Worm (Caenorhabditis elegans) whole organism, mixed stage, embryonic: ENCODE data around the gene C05A2.4.

Experiments
- ceh-39 ChIP-seq: fragments of 150-350 bp; optimal IDR thresholded peaks from 2 replicates; lab custom pipeline; 2014; ENCODE audit warnings: missing biosample characterization, missing genetic modification characterization
- elt-1 ChIP-seq: sonication (generic microtip); optimal IDR thresholded peaks from 2 replicates; lab custom pipeline; 2017; ENCODE audit warnings: missing genetic modification characterization, mild to moderate bottlenecking, missing compliant biosample characterization, antibody characterized with exemption, moderate library complexity, borderline replicate concordance; ENCODE audit not compliant: insufficient read depth
- elt-3 ChIP-seq: fragments of 150-350 bp; optimal IDR thresholded peaks from 2 replicates; lab custom pipeline; 2014; ENCODE audit warnings: missing biosample characterization, missing genetic modification characterization
- lsy-2 ChIP-seq: fragments of 150-350 bp; optimal IDR thresholded peaks from 2 replicates; lab custom pipeline; 2014; ENCODE audit warnings: missing biosample characterization, missing genetic modification characterization
- nhr-12 ChIP-seq: fragments of 150-350 bp; optimal IDR thresholded peaks from 2 replicates; lab custom pipeline; 2014; ENCODE audit warnings: missing biosample characterization, missing genetic modification characterization
- nhr-237 ChIP-seq: fragments of 150-350 bp; optimal IDR thresholded peaks from 2 replicates; lab custom pipeline; 2014; ENCODE audit warnings: missing biosample characterization, missing genetic modification characterization
- nhr-28 ChIP-seq: fragments of 150-350 bp; optimal IDR thresholded peaks from 2 replicates; lab custom pipeline; 2014; ENCODE audit warnings: missing biosample characterization, missing genetic modification characterization
- pha-4 ChIP-seq: fragments of 150-350 bp; optimal IDR thresholded peaks from 2 replicates; lab custom pipeline; 2018; ENCODE audit warnings: missing biosample characterization, missing genetic modification reagents, missing genetic modification characterization
- snpc-4 ChIP-seq: fragments of 150-350 bp; optimal IDR thresholded peaks from 2 replicates; lab custom pipeline; 2014; ENCODE audit warnings: missing biosample characterization, missing genetic modification characterization
- sptf-1 ChIP-seq: sonication (generic microtip); optimal IDR thresholded peaks from 2 replicates; lab custom pipeline; 2017; ENCODE audit warnings: mild to moderate bottlenecking, missing genetic modification characterization, moderate library complexity, missing compliant biosample characterization
- unc-39 ChIP-seq: fragments of 150-350 bp; optimal IDR thresholded peaks from 2 replicates; lab custom pipeline; 2014; ENCODE audit warnings: missing biosample characterization, missing genetic modification characterization
- unc-62 ChIP-seq: fragments of 150-350 bp; optimal IDR thresholded peaks from 2 replicates; lab custom pipeline; 2014; ENCODE audit warnings: missing biosample characterization, missing genetic modification reagents, missing genetic modification characterization
- ztf-11 ChIP-seq: fragments of 150-350 bp; optimal IDR thresholded peaks from 2 replicates; lab custom pipeline; 2014; ENCODE audit warnings: missing biosample characterization, missing genetic modification characterization

DNA sequence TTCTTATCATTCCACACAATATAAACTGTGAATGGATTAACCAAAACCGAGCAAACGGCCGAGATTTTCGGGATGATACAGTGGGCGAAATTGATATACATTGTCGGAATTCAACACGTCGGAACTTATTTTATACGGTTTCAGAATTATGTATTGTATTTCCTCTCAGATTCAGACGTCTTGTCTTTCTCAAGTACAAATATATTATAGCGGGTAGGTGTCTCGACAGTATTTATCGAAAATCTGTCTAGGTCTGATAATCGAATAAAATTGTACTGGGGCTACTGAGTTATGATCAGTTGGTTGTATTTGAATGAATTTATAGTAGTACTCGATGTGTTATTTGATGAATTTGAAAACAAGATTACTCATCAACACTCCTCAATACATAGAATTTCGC lies 48.4 kb downstream of the C05A2.4 start, which contains the start of gene srj-22:
- TF ChIP-seq nhr-12 (tag; lab: Kevin White, UChicago) (no peak), nhr-28 (no peak), pha-4 (tag; lab: Kevin White, UChicago) (no peak), nhr-237 (tag; lab: Kevin White, UChicago) (no peak), ceh-39 (tag; lab: Kevin White, UChicago) (no peak), elt-3 (tag; lab: Kevin White, UChicago) (no peak), elt-1 (tag; lab: Kevin White, UChicago) (no peak), ztf-11 (tag; lab: Kevin White, UChicago) (no peak), unc-39 (tag; lab: Kevin White, UChicago) (no peak), unc-62 (GFP tag; lab: Kevin White, UChicago) (no peak), sptf-1 (tag; lab: Kevin White, UChicago) (no peak), lsy-2 (tag; lab: Kevin White, UChicago) (no peak), snpc-4 (tag; lab: Kevin White, UChicago) (no peak)
